Fruit fly (Drosophila melanogaster) whole organism, wandering third instar larva: ENCODE data around the gene CG14054.

Experiments
- Abd-B ChIP-seq: fragments of >200 bp; optimal IDR thresholded peaks from 2 replicates; lab custom pipeline; 2017; ENCODE audit warnings: missing biosample characterization, missing genetic modification characterization
- CG32264 ChIP-seq: fragments of 200-800 bp; sonication (Bioruptor generic); optimal IDR thresholded peaks from 2 replicates; lab custom pipeline; 2016; ENCODE audit warnings: missing biosample characterization, missing genetic modification characterization
- CG9705 ChIP-seq: fragments of 200-800 bp; sonication (Bioruptor generic); optimal IDR thresholded peaks from 2 replicates; lab custom pipeline; 2018; ENCODE audit warnings: missing biosample characterization, mild to moderate bottlenecking, missing genetic modification characterization
- CrebA ChIP-seq: fragments of 200-800 bp; sonication (Bioruptor generic); optimal IDR thresholded peaks from 2 replicates; lab custom pipeline; 2016; ENCODE audit warnings: missing biosample characterization, mild to moderate bottlenecking, missing genetic modification characterization, borderline replicate concordance
- Dfd ChIP-seq: fragments of >200 bp; optimal IDR thresholded peaks from 2 replicates; lab custom pipeline; 2017; ENCODE audit warnings: missing biosample characterization, missing genetic modification characterization
- Dif ChIP-seq: fragments of 200-275, 200-300 bp; sonication (Bioruptor generic); optimal IDR thresholded peaks from 2 replicates; lab custom pipeline; 2018; ENCODE audit warnings: missing biosample characterization, missing genetic modification characterization; ENCODE audit not compliant: partially characterized antibody
- GATAd ChIP-seq: sonication (Bioruptor generic); optimal IDR thresholded peaks from 2 replicates; lab custom pipeline; 2016; ENCODE audit warnings: missing biosample characterization, missing genetic modification characterization
- HLH106 ChIP-seq: fragments of 200-800 bp; optimal IDR thresholded peaks from 3 replicates; lab custom pipeline; 2019; ENCODE audit warnings: missing biosample characterization, mild to moderate bottlenecking, missing genetic modification characterization, moderate library complexity
- Hnf4 ChIP-seq: fragments of 200-800 bp; sonication (Bioruptor generic); optimal IDR thresholded peaks from 2 replicates; lab custom pipeline; 2016; ENCODE audit warnings: missing biosample characterization, mild to moderate bottlenecking, missing genetic modification characterization
- Hr78 ChIP-seq: fragments of >200 bp; optimal IDR thresholded peaks from 2 replicates; lab custom pipeline; 2017; ENCODE audit warnings: missing biosample characterization, missing genetic modification characterization
- Hr83 ChIP-seq: fragments of 200-300 bp; sonication (Bioruptor generic); optimal IDR thresholded peaks from 2 replicates; lab custom pipeline; 2016; ENCODE audit warnings: missing biosample characterization, mild to moderate bottlenecking, missing genetic modification characterization, moderate library complexity; ENCODE audit not compliant: poor library complexity, severe bottlenecking
- Jra ChIP-seq: sonication (Bioruptor generic); optimal IDR thresholded peaks from 2 replicates; lab custom pipeline; 2016; ENCODE audit warnings: missing biosample characterization, missing genetic modification characterization
- Mio ChIP-seq: sonication (Bioruptor generic); optimal IDR thresholded peaks from 2 replicates; lab custom pipeline; 2016; ENCODE audit warnings: missing biosample characterization, missing genetic modification characterization
- Myc ChIP-seq: fragments of >200 bp; optimal IDR thresholded peaks from 2 replicates; lab custom pipeline; 2017
- N ChIP-seq: fragments of >200 bp; optimal IDR thresholded peaks from 2 replicates; lab custom pipeline; 2018; ENCODE audit warnings: missing biosample characterization, missing external identifiers, missing genetic modification characterization
- OdsH ChIP-seq: fragments of 200-800 bp; sonication (Bioruptor generic); optimal IDR thresholded peaks from 2 replicates; lab custom pipeline; 2016; ENCODE audit warnings: missing biosample characterization, mild to moderate bottlenecking, missing genetic modification characterization
- Rel ChIP-seq, 2 experiments: fragments of 200-800 bp; sonication (Bioruptor generic) in 1 of 2; optimal IDR thresholded peaks; 2 replicates in 1 of 2; 3 replicates in 1 of 2; lab custom pipeline; 2016 to 2019; ENCODE audit warnings: mild to moderate bottlenecking in 2 of 2, missing biosample characterization in 2 of 2, missing genetic modification characterization in 2 of 2, moderate library complexity in 1 of 2
- Sp1 ChIP-seq: fragments of 200-800 bp; sonication (Bioruptor generic); optimal IDR thresholded peaks from 3 replicates; lab custom pipeline; 2019; ENCODE audit warnings: missing biosample characterization, mild to moderate bottlenecking, missing genetic modification characterization, moderate library complexity
- Vsx2 ChIP-seq: fragments of 200-300, 225-300 bp; sonication (Bioruptor generic); optimal IDR thresholded peaks from 2 replicates; lab custom pipeline; 2018; ENCODE audit warnings: missing biosample characterization, missing genetic modification characterization; ENCODE audit not compliant: partially characterized antibody
- br ChIP-seq: fragments of 200-800 bp; sonication (Bioruptor generic); optimal IDR thresholded peaks from 2 replicates; lab custom pipeline; 2016; ENCODE audit warnings: missing biosample characterization, missing genetic modification characterization
- brk ChIP-seq: fragments of 200-800 bp; sonication (Bioruptor generic); optimal IDR thresholded peaks from 2 replicates; lab custom pipeline; 2016; ENCODE audit warnings: missing biosample characterization, mild to moderate bottlenecking, missing genetic modification characterization
- dl ChIP-seq, 2 experiments: fragments of 175-275, 200-275 bp in 1 of 2; fragments of 200-275 bp in 1 of 2; sonication (Bioruptor generic); optimal IDR thresholded peaks; lab custom pipeline; 2018; ENCODE audit warnings: mild to moderate bottlenecking in 2 of 2, missing biosample characterization in 2 of 2, missing genetic modification characterization in 2 of 2, moderate library complexity in 2 of 2; ENCODE audit not compliant: partially characterized antibody in 2 of 2, insufficient read depth in 1 of 2
- dmrt93B ChIP-seq: fragments of 200-800 bp; sonication (Bioruptor generic); optimal IDR thresholded peaks from 2 replicates; lab custom pipeline; 2018; ENCODE audit warnings: missing biosample characterization, mild to moderate bottlenecking, missing genetic modification characterization
- ey ChIP-seq: fragments of 200-800 bp; sonication (Bioruptor generic); optimal IDR thresholded peaks from 2 replicates; lab custom pipeline; 2016; ENCODE audit warnings: missing biosample characterization, missing genetic modification characterization
- foxo ChIP-seq, 2 experiments: fragments of 200-800 bp; sonication (Bioruptor generic); optimal IDR thresholded peaks; 2 replicates in 1 of 2; 3 replicates in 1 of 2; lab custom pipeline; 2016 to 2017; ENCODE audit warnings: missing biosample characterization in 2 of 2, missing genetic modification characterization in 2 of 2
- fru ChIP-seq: fragments of 200-800 bp; sonication (Bioruptor generic); optimal IDR thresholded peaks from 3 replicates; lab custom pipeline; 2016; ENCODE audit warnings: missing biosample characterization, mild to moderate bottlenecking, missing genetic modification characterization
- h ChIP-seq: fragments of 200-800 bp; sonication (Bioruptor generic); optimal IDR thresholded peaks from 3 replicates; lab custom pipeline; 2016; ENCODE audit warnings: missing biosample characterization, mild to moderate bottlenecking, missing genetic modification characterization
- jim ChIP-seq: fragments of 175-275, 200-325 bp; sonication (Bioruptor generic); optimal IDR thresholded peaks from 2 replicates; lab custom pipeline; 2016; ENCODE audit warnings: missing biosample characterization, mild to moderate bottlenecking, missing genetic modification characterization
- lola ChIP-seq: fragments of >200 bp; optimal IDR thresholded peaks from 2 replicates; lab custom pipeline; 2017; ENCODE audit warnings: missing biosample characterization, missing genetic modification characterization
- pan ChIP-seq: fragments of >200 bp; optimal IDR thresholded peaks from 2 replicates; lab custom pipeline; 2017
- psq ChIP-seq: fragments of 200-800 bp; sonication (Bioruptor generic); optimal IDR thresholded peaks from 3 replicates; lab custom pipeline; 2017; ENCODE audit warnings: missing biosample characterization, mild to moderate bottlenecking, missing genetic modification characterization, moderate library complexity
- rgr ChIP-seq: fragments of 200-800 bp; sonication (Bioruptor generic); optimal IDR thresholded peaks from 3 replicates; lab custom pipeline; 2016; ENCODE audit warnings: missing biosample characterization, mild to moderate bottlenecking, missing genetic modification characterization
- sage ChIP-seq: fragments of 200-800 bp; sonication (Bioruptor generic); optimal IDR thresholded peaks from 2 replicates; lab custom pipeline; 2016; ENCODE audit warnings: missing biosample characterization, mild to moderate bottlenecking, missing genetic modification characterization
- sv ChIP-seq: fragments of 200-800 bp; sonication (Bioruptor generic); optimal IDR thresholded peaks from 3 replicates; lab custom pipeline; 2016; ENCODE audit warnings: missing biosample characterization, missing genetic modification characterization
- tai ChIP-seq: sonication (Bioruptor generic); optimal IDR thresholded peaks from 2 replicates; lab custom pipeline; 2016; ENCODE audit warnings: missing biosample characterization, missing genetic modification characterization
- usp ChIP-seq: fragments of >200 bp; optimal IDR thresholded peaks from 2 replicates; lab custom pipeline; 2017; ENCODE audit warnings: missing biosample characterization, missing genetic modification characterization
- woc ChIP-seq: sonication (Bioruptor generic); optimal IDR thresholded peaks from 2 replicates; lab custom pipeline; 2016; ENCODE audit warnings: missing biosample characterization, mild to moderate bottlenecking, missing genetic modification characterization

CG14054 gene

DNA sequence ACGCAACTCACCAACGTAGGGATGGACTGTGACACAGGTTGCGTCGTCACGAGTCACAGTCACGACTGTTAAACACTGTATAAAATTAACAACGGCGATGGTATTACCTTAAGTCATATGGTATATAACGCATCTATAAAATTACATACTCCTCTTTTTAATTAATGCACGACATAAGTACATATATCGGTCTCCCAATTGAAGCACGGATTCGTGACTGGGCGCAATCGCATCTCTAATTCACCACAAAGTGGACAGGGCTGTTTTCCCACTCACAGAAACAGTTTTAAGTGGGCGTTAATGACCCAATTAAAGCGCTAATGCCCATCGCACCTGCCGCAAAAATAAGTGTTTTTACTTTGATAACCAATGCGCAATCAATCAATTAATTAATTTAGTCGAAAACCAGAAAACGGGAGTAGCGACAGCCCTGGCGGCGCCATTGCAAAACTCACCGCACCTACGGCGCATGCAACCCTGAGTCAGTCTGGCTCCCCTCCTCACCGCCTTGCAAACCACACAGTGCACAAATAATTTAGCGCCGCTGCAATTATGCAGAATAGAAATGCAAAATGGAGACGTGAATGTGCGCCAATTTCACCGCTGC, 24.7 kb downstream of the CG14054 start, which contains the start of gene CG4313:
TSS of gene CG4313 (plus strand) at position 557 of the 607 bp plus-strand sequence.
- no peak for TF ChIP-seq N
- no peak for TF ChIP-seq Hr83 (GFP tag; lab: Kevin White, UChicago)
- peak; percentile 54 for TF ChIP-seq sv (GFP tag; lab: Kevin White, UChicago)
- TF ChIP-seq ey (GFP tag; lab: Kevin White, UChicago) = peak; percentile 72
- no peak for TF ChIP-seq Mio
- TF ChIP-seq rgr (GFP tag; lab: Kevin White, UChicago) = peak; percentile 67
- peak; percentile 75 for TF ChIP-seq br
- TF ChIP-seq OdsH = peak; percentile 67
- no peak for TF ChIP-seq Dfd (GFP tag; lab: Kevin White, UChicago)
- TF ChIP-seq HLH106 (tag; lab: Kevin White, UChicago) = peak; percentile 80
- peak; percentile 60 for TF ChIP-seq psq (GFP tag; lab: Kevin White, UChicago)
- TF ChIP-seq pan = no peak
- peak; percentile 74 for TF ChIP-seq Sp1 (GFP tag; lab: Kevin White, UChicago)
- peak; percentile 80 for TF ChIP-seq fru (GFP tag; lab: Kevin White, UChicago)
- TF ChIP-seq Vsx2 = no peak
- peak; percentile 64 for TF ChIP-seq CG9705 (GFP tag; lab: Kevin White, UChicago)
- TF ChIP-seq GATAd (GFP tag; lab: Kevin White, UChicago) = peak; percentile 33
- no peak for TF ChIP-seq Abd-B (GFP tag; lab: Kevin White, UChicago)
- TF ChIP-seq Rel (GFP tag; optimal IDR thresholded peaks at IDR 0.05; lab: Kevin White, UChicago) = no peak
- TF ChIP-seq Rel (tag; optimal IDR thresholded peaks at IDR 0.05; lab: Kevin White, UChicago) = peak; percentile 28
- TF ChIP-seq brk (GFP tag; lab: Kevin White, UChicago) = no peak
- TF ChIP-seq usp = no peak
- peak in 1 of 2 experiments; percentile 81 for TF ChIP-seq foxo (GFP tag; optimal IDR thresholded peaks at IDR 0.05; lab: Kevin White, UChicago)
- TF ChIP-seq lola = no peak
- no peak for TF ChIP-seq CG32264 (GFP tag; lab: Kevin White, UChicago)
- peak; percentile 68 for TF ChIP-seq Hnf4 (GFP tag; lab: Kevin White, UChicago)
- no peak for TF ChIP-seq dl (GFP tag; optimal IDR thresholded peaks at IDR 0.05; lab: Kevin White, UChicago; ENCODE audit: insufficient read depth in 1 of 2, partially characterized antibody in 2 of 2)
- no peak for TF ChIP-seq tai (GFP tag; lab: Kevin White, UChicago)
- TF ChIP-seq h (GFP tag; lab: Kevin White, UChicago) = peak; percentile 81
- TF ChIP-seq CrebA = no peak
- peak; percentile 89 for TF ChIP-seq Myc (lab: Kevin White, UChicago)
- TF ChIP-seq Hr78 (GFP tag; lab: Kevin White, UChicago) = no peak
- TF ChIP-seq Jra (GFP tag; lab: Kevin White, UChicago) = peak; percentile 76
- TF ChIP-seq sage = peak; percentile 41
- TF ChIP-seq woc (GFP tag; lab: Kevin White, UChicago) = peak; percentile 82
- TF ChIP-seq dmrt93B (GFP tag; lab: Kevin White, UChicago) = peak; percentile 60
- TF ChIP-seq Dif (GFP tag; lab: Kevin White, UChicago) = no peak
- TF ChIP-seq jim = no peak

DNA sequence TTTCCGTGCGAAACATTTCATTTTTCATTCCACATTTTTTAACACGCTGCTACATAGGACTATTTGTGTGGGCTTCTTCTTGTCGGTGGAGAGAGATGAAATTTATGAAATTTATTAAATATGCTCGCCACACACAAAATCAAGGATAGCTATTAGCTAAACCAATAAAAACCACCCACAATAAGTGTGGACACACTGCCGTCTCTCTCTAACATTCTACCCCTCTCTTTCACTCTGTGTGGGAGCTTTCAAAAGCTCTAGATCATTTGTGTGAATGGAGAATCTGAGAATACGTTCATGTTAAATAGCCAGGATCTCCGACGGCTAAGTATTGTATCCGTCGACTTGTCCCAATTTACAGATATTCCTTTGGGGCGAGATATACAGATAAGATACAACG, 28.6 kb downstream of the CG14054 start:
- TF ChIP-seq OdsH (no peak), HLH106 (tag; lab: Kevin White, UChicago) (no peak), Dfd (GFP tag; lab: Kevin White, UChicago) (no peak), psq (GFP tag; lab: Kevin White, UChicago) (no peak), CrebA (no peak), sv (GFP tag; lab: Kevin White, UChicago) (no peak), foxo (GFP tag; optimal IDR thresholded peaks at IDR 0.05; lab: Kevin White, UChicago) (no peak), Hnf4 (GFP tag; lab: Kevin White, UChicago) (no peak), CG9705 (GFP tag; lab: Kevin White, UChicago) (no peak), brk (GFP tag; lab: Kevin White, UChicago) (no peak)
